Worm (Caenorhabditis elegans): ENCODE data around the gene fbxb-99.
A peak's percentile ranks its signal among the peaks of the same experiment; 100 is the strongest.

fbxb-99 gene

ce11 chrII:3811816-3812332, 18.6 kb upstream of the fbxb-99 start, which contains the start of gene lido-15:
Gene lido-15, plus strand, starts transcription at chrII:3812282.
- TF ChIP-seq hlh-6 (tag; optimal IDR thresholded peaks at IDR 0.05): no peak

- TF ChIP-seq rnt-1 (tag; optimal IDR thresholded peaks at IDR 0.05): peak; percentile 27
- peak; percentile 34 for TF ChIP-seq nfya-1 (tag; optimal IDR thresholded peaks at IDR 0.05)
- no peak for TF ChIP-seq ets-4 (tag; optimal IDR thresholded peaks at IDR 0.05)
- TF ChIP-seq unc-42 (tag; optimal IDR thresholded peaks at IDR 0.05): peak; percentile 15
- no peak for TF ChIP-seq fkh-6 (tag; optimal IDR thresholded peaks at IDR 0.05)
- peak; percentile 49 for TF ChIP-seq unc-55 (GFP tag; optimal IDR thresholded peaks at IDR 0.05)
- TF ChIP-seq ceh-18 (tag; optimal IDR thresholded peaks at IDR 0.05): peak; percentile 35
- TF ChIP-seq ceh-14 (tag; optimal IDR thresholded peaks at IDR 0.05): peak; percentile 11
- no peak for TF ChIP-seq pros-1 (tag; optimal IDR thresholded peaks at IDR 0.05)
- peak; percentile 47 for TF ChIP-seq tbx-2 (tag; optimal IDR thresholded peaks at IDR 0.05)
Measured at ce11 chrII:3810550-3810949, 17.3 kb upstream of the fbxb-99 start.

- TF ChIP-seq fax-1 (tag; optimal IDR thresholded peaks at IDR 0.05): no peak
- TF ChIP-seq dve-1 (tag; optimal IDR thresholded peaks at IDR 0.05): no peak
- TF ChIP-seq ceh-31 (tag; optimal IDR thresholded peaks at IDR 0.05): no peak
- TF ChIP-seq pag-3 (tag; optimal IDR thresholded peaks at IDR 0.05; ENCODE audit: borderline replicate concordance): no peak
- TF ChIP-seq nfya-1 (tag; optimal IDR thresholded peaks at IDR 0.05): no peak
- TF ChIP-seq elt-2 (tag; optimal IDR thresholded peaks at IDR 0.05): no peak
- no peak for TF ChIP-seq fkh-6 (tag; optimal IDR thresholded peaks at IDR 0.05)
- TF ChIP-seq hlh-15 (tag; optimal IDR thresholded peaks at IDR 0.05): no peak
- TF ChIP-seq eyg-1 (tag; optimal IDR thresholded peaks at IDR 0.05): no peak
- no peak for TF ChIP-seq ztf-16 (tag; optimal IDR thresholded peaks at IDR 0.05)
- no peak for TF ChIP-seq tbx-2 (tag; optimal IDR thresholded peaks at IDR 0.05)
- TF ChIP-seq dmd-4 (tag; optimal IDR thresholded peaks at IDR 0.05; ENCODE audit: borderline replicate concordance): no peak
- no peak for TF ChIP-seq F13H6.1 (tag; optimal IDR thresholded peaks at IDR 0.05)
- no peak for TF ChIP-seq ceh-14 (tag; optimal IDR thresholded peaks at IDR 0.05)
- TF ChIP-seq mec-3 (tag; optimal IDR thresholded peaks at IDR 0.05; ENCODE audit: borderline replicate concordance): no peak
- no peak for TF ChIP-seq unc-86 (tag; optimal IDR thresholded peaks at IDR 0.05)
Measured at ce11 chrII:3808643-3809042, 15.4 kb upstream of the fbxb-99 start.

- peak; percentile 70 for TF ChIP-seq nfya-1 (tag; optimal IDR thresholded peaks at IDR 0.05)
- TF ChIP-seq unc-42 (tag; optimal IDR thresholded peaks at IDR 0.05): peak; percentile 6
- peak; percentile 53 for TF ChIP-seq ceh-31 (tag; optimal IDR thresholded peaks at IDR 0.05)
- no peak for TF ChIP-seq ceh-2 (tag; optimal IDR thresholded peaks at IDR 0.05)
- TF ChIP-seq pat-9 (tag; optimal IDR thresholded peaks at IDR 0.05): no peak
- peak; percentile 4 for TF ChIP-seq sox-4 (tag; optimal IDR thresholded peaks at IDR 0.05)
- TF ChIP-seq K02D7.2 (tag; optimal IDR thresholded peaks at IDR 0.05): peak; percentile 45
- no peak for TF ChIP-seq eyg-1 (tag; optimal IDR thresholded peaks at IDR 0.05)
- TF ChIP-seq pax-1 (tag; optimal IDR thresholded peaks at IDR 0.05): peak; percentile 30
- peak; percentile 36 for TF ChIP-seq ttx-3 (tag; optimal IDR thresholded peaks at IDR 0.05)
- TF ChIP-seq Y22D7AL.16 (tag; optimal IDR thresholded peaks at IDR 0.05): no peak
- peak; percentile 32 for TF ChIP-seq ceh-18 (tag; optimal IDR thresholded peaks at IDR 0.05)
- no peak for TF ChIP-seq hlh-15 (tag; optimal IDR thresholded peaks at IDR 0.05)
- TF ChIP-seq elt-2 (tag; optimal IDR thresholded peaks at IDR 0.05): peak; percentile 78
- no peak for TF ChIP-seq ceh-45 (GFP tag; IDR thresholded peaks at IDR 0.05)
- no peak for TF ChIP-seq F13H6.1 (tag; optimal IDR thresholded peaks at IDR 0.05)
- TF ChIP-seq unc-86 (tag; optimal IDR thresholded peaks at IDR 0.05): peak; percentile 45
- no peak for TF ChIP-seq pqm-1 (tag; optimal IDR thresholded peaks at IDR 0.05)
- TF ChIP-seq tbx-2 (tag; optimal IDR thresholded peaks at IDR 0.05): peak; percentile 74
- no peak for TF ChIP-seq C38D4.7 (GFP tag; optimal IDR thresholded peaks at IDR 0.05)
- no peak for TF ChIP-seq fkh-10 (GFP tag; optimal IDR thresholded peaks at IDR 0.05)
- peak; percentile 32 for TF ChIP-seq K09A11.1 (tag; optimal IDR thresholded peaks at IDR 0.05; ENCODE audit: insufficient read depth)
Measured at ce11 chrII:3808104-3808503, 14.9 kb upstream of the fbxb-99 start, which contains the start of gene F54D10.5. Gene F54D10.5, minus strand, starts transcription at chrII:3808177.

Measured in whole organism, late embryonic.